Worm (Caenorhabditis elegans) whole organism, L2 larva: ENCODE data around the gene del-9.
A peak's percentile ranks its signal among the peaks of the same experiment; 100 is the strongest.

Experiments
- C34F6.9 ChIP-seq: fragments of 150-350 bp; optimal IDR thresholded peaks from 2 replicates; lab custom pipeline; 2014; ENCODE audit warnings: missing biosample characterization, missing genetic modification characterization
- R02D3.7 ChIP-seq: fragments of 150-350 bp; optimal IDR thresholded peaks from 2 replicates; lab custom pipeline; 2014; ENCODE audit warnings: missing biosample characterization, missing genetic modification characterization
- ZK546.5 ChIP-seq: sonication (generic microtip); optimal IDR thresholded peaks from 2 replicates; lab custom pipeline; 2017; ENCODE audit warnings: missing biosample characterization, missing genetic modification characterization
- alr-1 ChIP-seq: fragments of 150-350 bp; optimal IDR thresholded peaks from 2 replicates; lab custom pipeline; 2014; ENCODE audit warnings: missing biosample characterization, missing genetic modification characterization
- ama-1 ChIP-seq: fragments of 150-350 bp; optimal IDR thresholded peaks from 2 replicates; lab custom pipeline; 2018; ENCODE audit warnings: inconsistent platforms
- blmp-1 ChIP-seq: sonication (generic microtip); optimal IDR thresholded peaks from 2 replicates; lab custom pipeline; 2017; ENCODE audit warnings: missing genetic modification characterization, mild to moderate bottlenecking, missing compliant biosample characterization, antibody characterized with exemption, moderate library complexity; ENCODE audit not compliant: insufficient read depth
- ceh-16 ChIP-seq: fragments of 150-350 bp; optimal IDR thresholded peaks from 2 replicates; lab custom pipeline; 2014; ENCODE audit warnings: missing biosample characterization, missing genetic modification characterization
- ceh-82 ChIP-seq: fragments of 150-350 bp; optimal IDR thresholded peaks from 2 replicates; lab custom pipeline; 2014; ENCODE audit warnings: missing biosample characterization, missing genetic modification characterization
- crh-2 ChIP-seq: sonication (generic microtip); optimal IDR thresholded peaks from 2 replicates; lab custom pipeline; 2017; ENCODE audit warnings: missing biosample characterization, missing genetic modification characterization
- dmd-4 ChIP-seq: sonication (generic microtip); optimal IDR thresholded peaks from 2 replicates; lab custom pipeline; 2017; ENCODE audit warnings: missing biosample characterization, missing genetic modification characterization
- egl-27 ChIP-seq: sonication (generic microtip); optimal IDR thresholded peaks from 3 replicates; lab custom pipeline; 2017; ENCODE audit warnings: missing biosample characterization, missing genetic modification reagents, missing genetic modification characterization
- elt-1 ChIP-seq: fragments of 150-350 bp; optimal IDR thresholded peaks from 2 replicates; lab custom pipeline; 2014; ENCODE audit warnings: missing biosample characterization, missing genetic modification characterization
- fos-1 ChIP-seq: fragments of 150-350 bp; optimal IDR thresholded peaks from 2 replicates; lab custom pipeline; 2014; ENCODE audit warnings: missing biosample characterization, missing genetic modification characterization
- lin-11 ChIP-seq: fragments of 150-350 bp; sonication (generic microtip); optimal IDR thresholded peaks from 2 replicates; lab custom pipeline; 2014; ENCODE audit warnings: missing biosample characterization, missing genetic modification characterization, inconsistent platforms, mixed read lengths
- lin-13 ChIP-seq: fragments of 150-350 bp; optimal IDR thresholded peaks from 2 replicates; lab custom pipeline; 2014; ENCODE audit warnings: missing biosample characterization, missing genetic modification reagents, missing genetic modification characterization
- lsy-2 ChIP-seq, 2 experiments: fragments of 150-350 bp in 1 of 2; sonication (generic microtip) in 1 of 2; optimal IDR thresholded peaks; 2 replicates each; lab custom pipeline; 2014 to 2017; ENCODE audit warnings: missing biosample characterization in 2 of 2, missing genetic modification characterization in 2 of 2
- mab-5 ChIP-seq: fragments of 150-350 bp; optimal IDR thresholded peaks from 2 replicates; lab custom pipeline; 2014; ENCODE audit warnings: missing biosample characterization, missing genetic modification characterization
- mbf-1 ChIP-seq: sonication (generic microtip); optimal IDR thresholded peaks from 2 replicates; lab custom pipeline; 2017; ENCODE audit warnings: missing biosample characterization, missing genetic modification characterization
- mdl-1 ChIP-seq, 2 experiments: fragments of 150-350 bp in 1 of 2; sonication (generic microtip) in 1 of 2; optimal IDR thresholded peaks; 2 replicates each; lab custom pipeline; 2017; ENCODE audit warnings: missing biosample characterization in 2 of 2, missing genetic modification characterization in 2 of 2
- nhr-11 ChIP-seq: fragments of 150-350 bp; optimal IDR thresholded peaks from 2 replicates; lab custom pipeline; 2014; ENCODE audit warnings: missing biosample characterization, missing genetic modification characterization
- nhr-129 ChIP-seq: fragments of 150-350 bp; optimal IDR thresholded peaks from 2 replicates; lab custom pipeline; 2014; ENCODE audit warnings: missing biosample characterization, missing genetic modification characterization
- nhr-237 ChIP-seq: fragments of 150-350 bp; optimal IDR thresholded peaks from 2 replicates; lab custom pipeline; 2014; ENCODE audit warnings: missing biosample characterization, missing genetic modification characterization
- nhr-25 ChIP-seq: fragments of 150-350 bp; sonication (generic microtip); optimal IDR thresholded peaks from 3 replicates; lab custom pipeline; 2014; ENCODE audit warnings: missing biosample characterization, missing genetic modification characterization
- nhr-6 ChIP-seq: fragments of 150-350 bp; optimal IDR thresholded peaks from 2 replicates; lab custom pipeline; 2014; ENCODE audit warnings: missing biosample characterization, missing genetic modification characterization
- nhr-77 ChIP-seq: fragments of 150-350 bp; optimal IDR thresholded peaks from 2 replicates; lab custom pipeline; 2014; ENCODE audit warnings: missing biosample characterization, missing genetic modification characterization
- peb-1 ChIP-seq: fragments of 150-350 bp; optimal IDR thresholded peaks from 2 replicates; lab custom pipeline; 2014; ENCODE audit warnings: missing biosample characterization, missing genetic modification characterization
- sem-4 ChIP-seq: fragments of 150-350 bp; optimal IDR thresholded peaks from 2 replicates; lab custom pipeline; 2014; ENCODE audit warnings: missing biosample characterization, missing genetic modification reagents, missing genetic modification characterization
- skn-1 ChIP-seq: sonication (generic microtip); optimal IDR thresholded peaks from 2 replicates; lab custom pipeline; 2017; ENCODE audit warnings: missing biosample characterization, missing genetic modification characterization
- sma-3 ChIP-seq: sonication (generic microtip); optimal IDR thresholded peaks from 2 replicates; lab custom pipeline; 2016; ENCODE audit warnings: missing genetic modification reagents, missing genetic modification characterization, missing compliant biosample characterization
- sma-9 ChIP-seq, 2 experiments: fragments of 150-350 bp in 1 of 2; sonication (generic microtip) in 1 of 2; optimal IDR thresholded peaks; 2 replicates each; lab custom pipeline; 2014 to 2016; ENCODE audit warnings: missing genetic modification characterization in 2 of 2, mild to moderate bottlenecking in 1 of 2, missing biosample characterization in 1 of 2, missing compliant biosample characterization in 1 of 2, missing genetic modification reagents in 1 of 2, moderate library complexity in 1 of 2
- unc-39 ChIP-seq: fragments of 150-350 bp; optimal IDR thresholded peaks from 2 replicates; lab custom pipeline; 2014; ENCODE audit warnings: missing biosample characterization, missing genetic modification characterization
- unc-55 ChIP-seq: fragments of 150-350 bp; sonication (generic microtip); optimal IDR thresholded peaks from 3 replicates; lab custom pipeline; 2014; ENCODE audit warnings: missing biosample characterization, missing genetic modification reagents, missing genetic modification characterization
- zag-1 ChIP-seq: fragments of 150-350 bp; optimal IDR thresholded peaks from 2 replicates; lab custom pipeline; 2014; ENCODE audit warnings: missing biosample characterization, missing genetic modification characterization
- ztf-1 ChIP-seq: fragments of 200-800 bp; sonication (Bioruptor generic); conservative IDR thresholded peaks from 2 replicates; pipeline ENCODE4 v1.3.6; 2022; ENCODE audit warnings: missing genetic modification characterization, missing compliant biosample characterization
- ztf-4 ChIP-seq: fragments of 150-350 bp; optimal IDR thresholded peaks from 2 replicates; lab custom pipeline; 2014; ENCODE audit warnings: missing biosample characterization, missing genetic modification characterization

The del-9 gene

DNA sequence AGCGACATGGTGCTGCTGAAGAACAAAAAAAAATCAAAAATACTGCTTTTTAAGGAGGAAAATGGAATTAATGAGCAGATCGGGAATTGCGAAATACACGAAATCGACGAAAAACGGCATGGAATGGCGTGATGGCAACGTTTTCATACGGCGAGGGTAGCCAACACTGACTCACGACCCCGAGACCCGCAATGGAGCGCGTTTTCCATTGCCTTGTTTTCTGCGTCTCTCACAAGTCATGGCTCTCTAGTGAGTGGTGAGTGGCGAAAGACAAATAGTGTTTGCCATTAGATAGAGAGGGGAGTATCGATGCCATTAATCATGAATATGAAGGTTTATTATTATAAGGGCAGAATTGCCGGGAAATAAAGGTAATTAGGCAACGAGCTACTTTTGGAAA lies 11.4 kb downstream of the del-9 start, which contains the start of gene C18B2.4 (continued):
- TF ChIP-seq egl-27 (tag; lab: Kevin White, UChicago) (no peak), lin-13 (GFP tag; lab: Kevin White, UChicago) (peak; percentile 38), mbf-1 (tag; lab: Kevin White, UChicago) (no peak), ama-1 (lab: Kevin White, UChicago) (no peak), sma-3 (GFP tag; lab: Kevin White, UChicago) (peak; percentile 47), mab-5 (tag; lab: Kevin White, UChicago) (peak; percentile 84), ZK546.5 (tag; lab: Kevin White, UChicago) (no peak), zag-1 (tag; lab: Kevin White, UChicago) (peak; percentile 76), ceh-16 (no peak), nhr-6 (no peak), sma-9 (GFP tag; optimal IDR thresholded peaks at IDR 0.05; lab: Kevin White, UChicago) (peak; percentile 59), sma-9 (tag; optimal IDR thresholded peaks at IDR 0.05; lab: Kevin White, UChicago) (no peak), sem-4 (tag; lab: Kevin White, UChicago) (peak; percentile 53), ceh-82 (tag; lab: Kevin White, UChicago) (no peak), ztf-1 (GFP tag; lab: Robert Waterston, UW) (no peak), nhr-237 (tag; lab: Kevin White, UChicago) (no peak)

DNA sequence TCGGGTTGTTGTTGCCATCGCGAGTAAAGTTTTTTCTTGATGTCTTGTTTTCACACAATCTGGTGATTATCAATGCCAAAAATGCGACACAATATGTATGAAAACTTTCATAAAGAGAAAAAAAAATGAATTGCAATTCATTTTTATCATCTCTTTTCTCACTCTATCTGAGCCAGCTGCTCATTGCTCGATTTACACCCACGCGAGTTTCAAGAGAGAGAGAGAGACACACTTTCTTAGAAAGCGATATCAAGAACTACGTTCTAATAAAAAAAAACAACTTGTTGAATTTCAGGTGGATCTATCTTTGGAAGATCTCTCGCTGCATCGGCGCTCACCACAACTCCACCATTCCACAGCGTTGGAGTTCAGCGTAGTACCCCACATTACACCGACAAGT lies 14.5 kb downstream of the del-9 start:
- TF ChIP-seq crh-2: no peak
- no peak for TF ChIP-seq skn-1 (tag; lab: Kevin White, UChicago)
- no peak for TF ChIP-seq nhr-6
- no peak for TF ChIP-seq nhr-77 (tag; lab: Kevin White, UChicago)
- no peak for TF ChIP-seq mab-5 (tag; lab: Kevin White, UChicago)
- no peak for TF ChIP-seq R02D3.7 (tag; lab: Kevin White, UChicago)
- no peak for TF ChIP-seq nhr-25 (tag; lab: Kevin White, UChicago)
- no peak for TF ChIP-seq sma-3 (GFP tag; lab: Kevin White, UChicago)
- no peak for TF ChIP-seq peb-1 (tag; lab: Kevin White, UChicago)
- TF ChIP-seq unc-55 (GFP tag; lab: Kevin White, UChicago): no peak
- no peak for TF ChIP-seq ztf-4 (tag; lab: Kevin White, UChicago)
- TF ChIP-seq sma-9 (GFP tag; optimal IDR thresholded peaks at IDR 0.05; lab: Kevin White, UChicago): no peak
- TF ChIP-seq sma-9 (tag; optimal IDR thresholded peaks at IDR 0.05; lab: Kevin White, UChicago): no peak
- TF ChIP-seq ceh-82 (tag; lab: Kevin White, UChicago): no peak
- no peak for TF ChIP-seq nhr-11
- TF ChIP-seq fos-1 (tag; lab: Kevin White, UChicago): no peak
- TF ChIP-seq, all 48 proteins: peak for 0

DNA sequence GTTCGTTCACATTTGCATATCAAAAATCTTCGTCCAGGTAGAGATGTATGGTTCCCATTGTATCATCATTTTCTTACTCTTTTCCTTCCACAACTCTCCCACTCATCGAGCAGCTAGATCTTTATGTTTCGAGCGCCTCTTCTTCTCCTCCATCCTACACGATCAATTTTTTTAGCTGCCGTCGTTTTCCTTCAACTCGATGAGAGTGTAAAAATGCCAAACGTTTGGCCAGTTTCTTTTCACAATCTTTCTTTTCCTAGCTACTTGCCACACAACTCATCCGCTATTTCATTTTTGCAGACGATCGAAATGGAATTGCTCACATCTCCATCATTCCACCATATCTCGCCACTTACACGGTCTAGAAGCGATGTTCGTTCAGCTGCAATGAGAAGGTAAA lies 15.6 kb downstream of the del-9 start, which contains the start of gene C18B2.3:
Gene C18B2.3, plus strand, starts transcription at position 301 of the 400 bp plus-strand sequence.
- TF ChIP-seq alr-1 (tag; lab: Kevin White, UChicago): no peak
- TF ChIP-seq nhr-129 (tag; lab: Kevin White, UChicago): no peak
- no peak for TF ChIP-seq dmd-4 (tag; lab: Kevin White, UChicago)
- TF ChIP-seq ztf-1 (GFP tag; lab: Robert Waterston, UW): no peak
- no peak for TF ChIP-seq elt-1 (tag; lab: Kevin White, UChicago)
- no peak for TF ChIP-seq unc-39 (tag; lab: Kevin White, UChicago)
- TF ChIP-seq lin-13 (GFP tag; lab: Kevin White, UChicago): no peak
- no peak for TF ChIP-seq crh-2
- TF ChIP-seq C34F6.9 (tag; lab: Kevin White, UChicago): no peak
- no peak for TF ChIP-seq peb-1 (tag; lab: Kevin White, UChicago)
- no peak for TF ChIP-seq lsy-2 (tag; optimal IDR thresholded peaks at IDR 0.05; lab: Kevin White, UChicago)
- TF ChIP-seq lin-11: no peak
- TF ChIP-seq mab-5 (tag; lab: Kevin White, UChicago): no peak
- no peak for TF ChIP-seq nhr-77 (tag; lab: Kevin White, UChicago)
- no peak for TF ChIP-seq blmp-1 (tag; lab: Kevin White, UChicago)
- TF ChIP-seq mdl-1 (tag; optimal IDR thresholded peaks at IDR 0.05; lab: Kevin White, UChicago): no peak
- TF ChIP-seq ceh-16: no peak
- TF ChIP-seq egl-27 (tag; lab: Kevin White, UChicago): no peak

DNA sequence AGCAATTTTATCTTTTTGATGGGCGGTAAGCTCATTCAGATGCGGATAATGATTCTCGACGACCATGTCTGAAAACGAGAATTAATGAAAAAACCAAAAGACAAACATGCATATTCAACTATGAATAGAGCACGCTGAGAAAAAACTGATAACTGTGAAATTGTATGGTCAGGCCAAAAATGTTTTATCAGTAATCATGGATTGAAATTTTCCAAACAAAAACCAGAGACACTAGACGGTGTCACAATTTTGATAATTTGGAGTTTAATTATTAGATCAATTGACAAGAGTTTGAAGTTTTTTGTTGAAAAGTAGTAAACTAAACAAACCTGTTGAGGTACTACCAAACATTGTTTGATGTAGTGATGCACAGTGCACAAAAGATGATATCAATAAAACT lies 16.7 kb downstream of the del-9 start, which contains the start of gene cgr-1:
Gene cgr-1, minus strand, starts transcription at position 68 of the 400 bp plus-strand sequence.
- TF ChIP-seq nhr-25 (tag; lab: Kevin White, UChicago) (no peak), unc-55 (GFP tag; lab: Kevin White, UChicago) (no peak), fos-1 (tag; lab: Kevin White, UChicago) (peak; percentile 65)
